Fruit fly (Drosophila melanogaster): ENCODE data around the gene CG14106.

DNA sequence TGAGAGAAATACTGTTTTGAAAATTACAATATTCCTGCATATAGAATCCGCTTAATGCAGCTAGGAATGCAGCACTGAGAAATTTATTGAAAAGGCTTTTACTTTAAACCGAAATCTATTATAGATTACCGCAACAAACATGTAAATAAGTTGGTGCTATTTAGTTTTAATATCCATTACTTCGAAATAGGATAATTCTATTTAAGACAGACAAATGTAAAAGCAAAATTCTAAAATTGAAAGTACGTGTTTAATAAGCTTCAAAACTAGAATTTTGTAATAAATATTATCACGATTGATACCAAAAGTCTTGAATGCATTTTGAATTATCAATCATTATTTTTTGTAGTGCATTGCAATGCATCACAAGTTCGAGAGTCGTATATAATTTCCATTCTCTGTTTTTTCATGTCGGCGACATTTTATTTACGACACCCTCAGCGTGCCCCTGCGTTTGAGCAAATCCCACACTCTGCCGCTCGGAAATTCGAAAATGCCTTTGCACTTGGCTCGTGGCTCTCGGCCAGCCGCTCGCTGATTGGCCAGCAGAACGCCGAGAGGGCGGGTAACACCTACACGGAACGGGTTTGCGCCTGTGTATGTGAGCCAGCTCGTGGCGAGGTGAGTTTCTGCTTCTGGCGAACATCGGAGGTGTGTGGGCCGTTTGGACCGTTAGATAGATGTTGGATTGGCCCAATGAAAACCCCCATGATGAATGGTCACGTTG is 22.2 kb downstream of the CG14106 start:
- TF ChIP-seq CG10348 (GFP tag; IDR thresholded peaks at IDR 0.05), result no peak
- no peak for TF ChIP-seq EcR (GFP tag; optimal IDR thresholded peaks at IDR 0.05)
- no peak for TF ChIP-seq CG34367 (tag; optimal IDR thresholded peaks at IDR 0.05)
- no peak for TF ChIP-seq Pif1A (GFP tag; optimal IDR thresholded peaks at IDR 0.05)
